Worm (Caenorhabditis elegans) whole organism, L4 larva: ENCODE results near the gene pkc-3.

Source experiments
- F10B5.3 ChIP-seq: sonication (generic microtip); optimal IDR thresholded peaks from 2 replicates; lab custom pipeline; 2016; ENCODE audit warnings: mild to moderate bottlenecking, missing genetic modification characterization, missing compliant biosample characterization
- F26F4.8 ChIP-seq: fragments of 200-800 bp; sonication (Bioruptor generic); conservative IDR thresholded peaks from 2 replicates; pipeline ENCODE4 v1.3.6; 2022; ENCODE audit warnings: missing genetic modification characterization, missing compliant biosample characterization
- F37D6.2 ChIP-seq: sonication (generic microtip); optimal IDR thresholded peaks from 2 replicates; lab custom pipeline; 2016; ENCODE audit warnings: mild to moderate bottlenecking, missing genetic modification characterization, missing compliant biosample characterization
- T20F7.1 ChIP-seq: fragments of 200-800 bp; sonication (Bioruptor generic); optimal IDR thresholded peaks from 2 replicates; lab custom pipeline; 2018; ENCODE audit warnings: mild to moderate bottlenecking, missing genetic modification characterization, missing compliant biosample characterization
- Y105C5A.15 ChIP-seq: fragments of 200-800 bp; sonication (Bioruptor generic); IDR thresholded peaks from 2 replicates; pipeline ENCODE4 v1.3.6; 2022; ENCODE audit warnings: missing genetic modification characterization, missing compliant biosample characterization
- Y48G9A.11 ChIP-seq: fragments of 200-800 bp; sonication (Bioruptor generic); IDR thresholded peaks from 2 replicates; pipeline ENCODE4 v1.3.6; 2022; ENCODE audit warnings: missing genetic modification reagents, missing genetic modification characterization, missing compliant biosample characterization
- ZK337.2 ChIP-seq: fragments of 200-800 bp; sonication (Bioruptor generic); IDR thresholded peaks from 2 replicates; pipeline ENCODE4 v1.3.6; 2022; ENCODE audit warnings: missing genetic modification reagents, missing genetic modification characterization, missing compliant biosample characterization
- ZK546.5 ChIP-seq, 2 experiments: sonication (generic microtip); optimal IDR thresholded peaks; 2 replicates each; lab custom pipeline; 2017; ENCODE audit warnings: missing biosample characterization in 2 of 2, missing genetic modification characterization in 2 of 2
- ama-1 ChIP-seq: fragments of 150-350 bp; optimal IDR thresholded peaks from 2 replicates; lab custom pipeline; 2014; ENCODE audit warnings: inconsistent platforms, mixed read lengths
- arid-1 ChIP-seq: fragments of 200-800 bp; sonication (Bioruptor generic); conservative IDR thresholded peaks from 2 replicates; pipeline ENCODE4 v1.3.6; 2022; ENCODE audit warnings: missing genetic modification reagents, missing genetic modification characterization, missing compliant biosample characterization
- ceh-20 ChIP-seq: fragments of 200-800 bp; sonication (Bioruptor generic); IDR thresholded peaks from 2 replicates; pipeline ENCODE4 v1.3.6; 2022; ENCODE audit warnings: missing genetic modification reagents, missing genetic modification characterization, missing compliant biosample characterization
- ceh-62 ChIP-seq: sonication (generic microtip); optimal IDR thresholded peaks from 2 replicates; lab custom pipeline; 2017; ENCODE audit warnings: missing biosample characterization, missing genetic modification characterization
- ces-1 ChIP-seq: fragments of 150-350 bp; sonication (generic microtip); optimal IDR thresholded peaks from 4 replicates; lab custom pipeline; 2014; ENCODE audit warnings: missing biosample characterization, missing genetic modification reagents, missing genetic modification characterization
- daf-16 ChIP-seq, 3 experiments: sonication (generic microtip); optimal IDR thresholded peaks; 2 replicates each; lab custom pipeline; 2016 to 2017; ENCODE audit warnings: missing genetic modification characterization in 3 of 3, missing genetic modification reagents in 3 of 3, mild to moderate bottlenecking in 2 of 3, missing compliant biosample characterization in 2 of 3, missing biosample characterization in 1 of 3, moderate library complexity in 1 of 3
- dmd-8 ChIP-seq: fragments of 200-800 bp; sonication (Bioruptor generic); IDR thresholded peaks from 2 replicates; pipeline ENCODE4 v1.3.6; 2022; ENCODE audit warnings: missing genetic modification characterization, missing compliant biosample characterization
- fkh-10 ChIP-seq: fragments of 150-350 bp; optimal IDR thresholded peaks from 2 replicates; lab custom pipeline; 2014; ENCODE audit warnings: missing biosample characterization, missing genetic modification reagents, missing genetic modification characterization
- gei-8 ChIP-seq: fragments of 200-800 bp; sonication (Bioruptor generic); optimal IDR thresholded peaks from 2 replicates; lab custom pipeline; 2018; ENCODE audit warnings: mild to moderate bottlenecking, missing genetic modification characterization, missing compliant biosample characterization
- hif-1 ChIP-seq, 2 experiments: sonication (generic microtip); optimal IDR thresholded peaks; 2 replicates each; lab custom pipeline; 2016 to 2017; ENCODE audit warnings: missing compliant biosample characterization in 2 of 2, missing genetic modification characterization in 2 of 2, missing genetic modification reagents in 2 of 2, missing genotype in 2 of 2, mild to moderate bottlenecking in 1 of 2
- jun-1 ChIP-seq: fragments of 150-350 bp; optimal IDR thresholded peaks from 2 replicates; lab custom pipeline; 2014; ENCODE audit warnings: missing biosample characterization, missing genetic modification reagents, missing genetic modification characterization
- lin-15B ChIP-seq: fragments of 150-350 bp; sonication (generic microtip); optimal IDR thresholded peaks from 3 replicates; lab custom pipeline; 2014; ENCODE audit warnings: missing biosample characterization, missing genetic modification characterization
- lin-29 ChIP-seq: fragments of 200-800 bp; sonication (Bioruptor generic); IDR thresholded peaks from 2 replicates; pipeline ENCODE4 v1.3.6; 2022; ENCODE audit warnings: missing genetic modification reagents, missing genetic modification characterization, missing compliant biosample characterization
- lin-39 ChIP-seq: fragments of 150-350 bp; optimal IDR thresholded peaks from 2 replicates; lab custom pipeline; 2014; ENCODE audit warnings: missing biosample characterization, missing genetic modification reagents, missing genetic modification characterization
- madf-9 ChIP-seq: fragments of 200-800 bp; sonication (Bioruptor generic); conservative IDR thresholded peaks from 2 replicates; pipeline ENCODE4 v1.3.6; 2022; ENCODE audit warnings: missing genetic modification reagents, missing genetic modification characterization, missing compliant biosample characterization
- mdl-1 ChIP-seq, 2 experiments: fragments of 150-350 bp in 1 of 2; sonication (generic microtip) in 1 of 2; optimal IDR thresholded peaks; 2 replicates each; lab custom pipeline; 2014 to 2017; ENCODE audit warnings: missing biosample characterization in 2 of 2, missing genetic modification characterization in 2 of 2
- mdt-29 ChIP-seq: fragments of 200-800 bp; sonication (Bioruptor generic); IDR thresholded peaks from 2 replicates; pipeline ENCODE4 v1.3.6; 2022; ENCODE audit warnings: missing genetic modification reagents, missing genetic modification characterization, missing compliant biosample characterization
- mxl-2 ChIP-seq: fragments of 200-800 bp; sonication (Bioruptor generic); conservative IDR thresholded peaks from 2 replicates; pipeline ENCODE4 v1.3.6; 2022; ENCODE audit warnings: missing genetic modification reagents, missing genetic modification characterization, missing compliant biosample characterization
- mxl-3 ChIP-seq: fragments of 200-800 bp; sonication (Bioruptor generic); optimal IDR thresholded peaks from 2 replicates; lab custom pipeline; 2018; ENCODE audit warnings: mild to moderate bottlenecking, missing genetic modification characterization, missing compliant biosample characterization
- nhr-102 ChIP-seq: sonication (generic microtip); optimal IDR thresholded peaks from 2 replicates; lab custom pipeline; 2016; ENCODE audit warnings: mild to moderate bottlenecking, missing genetic modification characterization, moderate library complexity, missing compliant biosample characterization
- nhr-11 ChIP-seq: fragments of 150-350 bp; optimal IDR thresholded peaks from 2 replicates; lab custom pipeline; 2014; ENCODE audit warnings: missing biosample characterization, missing genetic modification characterization
- nhr-25 ChIP-seq: sonication (generic microtip); optimal IDR thresholded peaks from 2 replicates; lab custom pipeline; 2017; ENCODE audit warnings: missing genetic modification characterization, mild to moderate bottlenecking, missing compliant biosample characterization, antibody characterized with exemption, moderate library complexity, borderline replicate concordance; ENCODE audit not compliant: insufficient read depth
- nhr-76 ChIP-seq: fragments of 150-350 bp; optimal IDR thresholded peaks from 2 replicates; lab custom pipeline; 2014; ENCODE audit warnings: missing biosample characterization, missing genetic modification characterization
- nhr-77 ChIP-seq: fragments of 150-350 bp; optimal IDR thresholded peaks from 2 replicates; lab custom pipeline; 2014; ENCODE audit warnings: missing biosample characterization, missing genetic modification characterization
- pha-4 ChIP-seq, 2 experiments: fragments of 150-350 bp in 1 of 2; fragments of 200-800 bp in 1 of 2; sonication (Bioruptor generic) in 1 of 2; IDR thresholded peaks in 1 of 2; optimal IDR thresholded peaks in 1 of 2; 2 replicates each; pipeline versions ENCODE4 v1.3.6 to Lab custom; 2014 to 2022; ENCODE audit warnings: missing genetic modification characterization in 2 of 2, missing genetic modification reagents in 2 of 2, missing biosample characterization in 1 of 2, missing compliant biosample characterization in 1 of 2
- php-3 ChIP-seq: fragments of 200-800 bp; sonication (Bioruptor generic); IDR thresholded peaks from 2 replicates; pipeline ENCODE4 v1.3.6; 2022; ENCODE audit warnings: missing genetic modification reagents, missing genetic modification characterization, missing compliant biosample characterization
- rbr-2 ChIP-seq: sonication (generic microtip); optimal IDR thresholded peaks from 2 replicates; lab custom pipeline; 2016; ENCODE audit warnings: missing genotype, missing genetic modification characterization, missing compliant biosample characterization
- sdz-12 ChIP-seq: fragments of 200-800 bp; sonication (Bioruptor generic); optimal IDR thresholded peaks from 2 replicates; lab custom pipeline; 2018; ENCODE audit warnings: mild to moderate bottlenecking, missing genetic modification characterization, missing compliant biosample characterization
- skn-1 ChIP-seq: fragments of 150-350 bp; optimal IDR thresholded peaks from 2 replicates; lab custom pipeline; 2014; ENCODE audit warnings: missing biosample characterization, missing genetic modification characterization
- snpc-4 ChIP-seq: fragments of 150-350 bp; optimal IDR thresholded peaks from 2 replicates; lab custom pipeline; 2014; ENCODE audit warnings: missing biosample characterization, missing genetic modification characterization
- spr-1 ChIP-seq: sonication (generic microtip); optimal IDR thresholded peaks from 2 replicates; lab custom pipeline; 2016; ENCODE audit warnings: mild to moderate bottlenecking, missing genetic modification characterization, missing compliant biosample characterization
- spr-3 ChIP-seq: fragments of 200-800 bp; sonication (Bioruptor generic); optimal IDR thresholded peaks from 2 replicates; lab custom pipeline; 2018; ENCODE audit warnings: mild to moderate bottlenecking, missing genetic modification characterization, missing compliant biosample characterization
- tra-1 ChIP-seq: fragments of 200-800 bp; sonication (Bioruptor generic); IDR thresholded peaks from 2 replicates; pipeline ENCODE4 v1.3.6; 2022; ENCODE audit warnings: missing genetic modification reagents, missing genetic modification characterization, missing compliant biosample characterization
- zfp-3 ChIP-seq: fragments of 200-800 bp; sonication (Bioruptor generic); conservative IDR thresholded peaks from 2 replicates; pipeline ENCODE4 v1.3.6; 2022; ENCODE audit warnings: missing genetic modification reagents, missing genetic modification characterization, missing compliant biosample characterization
- zip-2 ChIP-seq: fragments of 150-350 bp; optimal IDR thresholded peaks from 2 replicates; lab custom pipeline; 2014; ENCODE audit warnings: missing biosample characterization, missing genetic modification characterization
- ztf-11 ChIP-seq: fragments of 150-350 bp; optimal IDR thresholded peaks from 2 replicates; lab custom pipeline; 2014; ENCODE audit warnings: missing biosample characterization, missing genetic modification characterization

pkc-3 gene

DNA sequence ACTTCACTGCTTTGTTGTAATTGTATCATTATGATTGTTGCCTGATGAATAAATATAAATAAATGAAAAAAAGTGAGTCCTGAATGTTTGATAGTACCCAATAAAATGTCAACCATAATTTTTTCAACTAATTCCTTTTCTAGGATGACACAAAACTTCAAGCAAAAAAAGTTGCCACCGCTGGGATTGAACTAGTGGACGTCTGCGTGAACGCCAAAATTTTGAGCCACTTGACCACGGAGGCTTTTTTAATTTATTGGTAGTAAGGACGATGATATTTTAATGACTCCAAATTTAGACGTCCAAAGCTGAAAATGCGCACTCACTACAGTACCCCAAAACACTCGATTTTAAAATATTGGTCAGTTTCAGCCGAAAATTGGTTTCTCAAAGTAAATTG lies 26.2 kb upstream of the pkc-3 start (continued):
- peak; percentile 60; the same call in 1 of the 2 replicates for TF ChIP-seq ZK337.2 (GFP tag; lab: Robert Waterston, UW)
- TF ChIP-seq tra-1 (GFP tag; lab: Robert Waterston, UW) = peak; percentile 78
- TF ChIP-seq jun-1 = no peak
- no peak for TF ChIP-seq mdl-1 (tag; optimal IDR thresholded peaks at IDR 0.05; lab: Kevin White, UChicago)
- peak; percentile 97 for TF ChIP-seq dmd-8 (GFP tag; lab: Robert Waterston, UW)
- TF ChIP-seq arid-1 = peak; percentile 96
- no peak for TF ChIP-seq ces-1 (GFP tag; lab: Kevin White, UChicago)
- peak; percentile 65; the same call in 1 of the 2 replicates for TF ChIP-seq lin-29
- no peak for TF ChIP-seq T20F7.1 (GFP tag; lab: Kevin White, UChicago)
- TF ChIP-seq Y48G9A.11 = peak; percentile 60; the same call in 1 of the 2 replicates
- no peak for TF ChIP-seq ZK546.5 (tag; optimal IDR thresholded peaks at IDR 0.05; lab: Kevin White, UChicago)
- no peak for TF ChIP-seq snpc-4 (tag; lab: Kevin White, UChicago)
- TF ChIP-seq zfp-3 (GFP tag; lab: Robert Waterston, UW) = peak; percentile 67; the same call in 1 of the 2 replicates
- no peak for TF ChIP-seq nhr-25 (tag; lab: Kevin White, UChicago)

DNA sequence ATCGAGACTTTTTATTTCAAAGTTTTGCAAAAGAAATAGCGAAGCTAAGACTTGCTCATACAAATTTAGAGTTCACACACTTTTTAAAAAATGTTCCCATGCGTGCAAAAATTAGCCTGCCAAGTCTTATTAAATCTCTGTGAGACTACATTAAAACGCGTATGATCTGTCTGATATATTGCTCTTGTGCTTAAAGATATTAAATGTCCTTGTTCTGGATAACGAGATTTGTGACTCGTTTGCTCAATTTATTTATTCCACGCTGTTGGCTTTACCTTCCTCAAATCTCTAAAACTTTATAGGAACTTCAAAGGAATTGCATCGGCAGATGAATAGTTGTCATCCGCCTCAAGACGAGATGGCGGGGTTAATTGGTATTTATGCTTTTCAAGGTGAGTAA lies 24.4 kb upstream of the pkc-3 start, which contains the start of gene srg-69:
srg-69 (plus strand) TSS at position 301 of the 400 bp plus-strand sequence.
- TF ChIP-seq arid-1 (no peak), daf-16 (GFP tag; optimal IDR thresholded peaks at IDR 0.05; lab: Kevin White, UChicago) (no peak), daf-16 (tag; optimal IDR thresholded peaks at IDR 0.05; lab: Kevin White, UChicago) (no peak), gei-8 (GFP tag; lab: Kevin White, UChicago) (no peak), ceh-62 (tag; lab: Kevin White, UChicago) (no peak), nhr-77 (no peak), hif-1 (tag; optimal IDR thresholded peaks at IDR 0.05; lab: Kevin White, UChicago) (no peak), sdz-12 (no peak), php-3 (no peak), nhr-11 (tag; lab: Kevin White, UChicago) (no peak)

DNA sequence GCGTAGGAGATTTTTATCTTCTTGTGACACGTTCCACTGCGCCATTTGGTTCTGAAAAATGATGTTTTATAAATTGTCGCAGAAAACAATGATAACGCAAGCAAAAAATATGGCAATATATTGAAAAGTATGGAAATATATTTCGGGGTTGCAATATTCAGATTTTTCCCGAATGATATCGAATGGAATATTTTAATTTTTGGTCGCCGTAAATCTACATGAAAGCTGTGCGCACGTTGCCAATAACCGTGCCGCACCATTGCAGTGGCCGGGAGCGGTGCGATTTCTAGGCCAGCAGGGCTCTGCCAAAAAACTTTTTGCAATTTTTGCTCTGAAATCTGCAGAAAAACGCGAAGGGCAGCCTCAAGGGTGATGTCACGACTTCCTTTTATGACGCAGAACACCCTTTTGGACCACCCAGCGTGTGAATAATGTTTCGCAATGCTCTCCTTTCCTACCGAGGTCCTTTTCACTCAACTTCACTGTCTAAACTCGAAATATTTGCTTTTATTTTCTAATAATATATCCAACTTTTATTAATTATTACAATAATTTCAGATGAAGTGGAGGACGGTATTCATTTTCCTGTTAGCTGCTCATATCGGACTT lies 21.6 kb upstream of the pkc-3 start, which contains the start of the genes F09E5.11 and bmy-1:
F09E5.11 (minus strand) TSS at position 51 of the 609 bp plus-strand sequence.
bmy-1 (plus strand) TSS at position 559 of the 609 bp plus-strand sequence.
- TF ChIP-seq nhr-76 (tag; lab: Kevin White, UChicago) (no peak), F37D6.2 (peak; percentile 58), mxl-3 (GFP tag; lab: Kevin White, UChicago) (peak; percentile 87), spr-3 (GFP tag; lab: Kevin White, UChicago) (no peak), Y105C5A.15 (GFP tag; lab: Robert Waterston, UW) (no peak), zip-2 (no peak), ZK546.5 (tag; optimal IDR thresholded peaks at IDR 0.05; lab: Kevin White, UChicago) (no peak), F26F4.8 (GFP tag; lab: Robert Waterston, UW) (no peak), tra-1 (GFP tag; lab: Robert Waterston, UW) (peak; percentile 75; the same call in 1 of the 2 replicates), sdz-12 (peak; percentile 27), nhr-77 (peak; percentile 70), lin-15B (tag; lab: Kevin White, UChicago) (peak; percentile 83), pha-4 (GFP tag; IDR thresholded peaks at IDR 0.05; lab: Robert Waterston, UW) (peak; percentile 67), pha-4 (tag; optimal IDR thresholded peaks at IDR 0.05; lab: Kevin White, UChicago) (no peak), skn-1 (tag; lab: Kevin White, UChicago) (no peak), mdt-29 (GFP tag; lab: Robert Waterston, UW) (no peak), rbr-2 (peak; percentile 82), zfp-3 (GFP tag; lab: Robert Waterston, UW) (0 out of 2 replicates have a peak, but pooled peaks have one; percentile 14), ztf-11 (tag; lab: Kevin White, UChicago) (no peak), Y48G9A.11 (peak; percentile 74; the same call in 1 of the 2 replicates), ceh-62 (tag; lab: Kevin White, UChicago) (no peak), spr-1 (tag; lab: Kevin White, UChicago) (peak; percentile 34), dmd-8 (GFP tag; lab: Robert Waterston, UW) (no peak), madf-9 (peak; percentile 67), daf-16 (GFP tag; optimal IDR thresholded peaks at IDR 0.05; lab: Kevin White, UChicago) (no peak), daf-16 (tag; optimal IDR thresholded peaks at IDR 0.05; lab: Kevin White, UChicago) (no peak), mxl-2 (GFP tag; lab: Robert Waterston, UW) (no peak), ceh-20 (GFP tag; lab: Robert Waterston, UW) (peak; percentile 78), php-3 (0 out of 2 replicates have a peak, but pooled peaks have one; percentile 15), ama-1 (lab: Kevin White, UChicago) (peak; percentile 19), fkh-10 (GFP tag; lab: Kevin White, UChicago) (peak; percentile 61), nhr-102 (peak; percentile 60), F10B5.3 (tag; lab: Kevin White, UChicago) (no peak), lin-39 (no peak)
